Worm (Caenorhabditis elegans) whole organism, early embryonic: Measurements from ENCODE around the gene pnp-1.

Experiments
- B0310.2 ChIP-seq: sonication (generic microtip); optimal IDR thresholded peaks from 2 replicates; lab custom pipeline; 2016; ENCODE audit warnings: mild to moderate bottlenecking, missing genetic modification characterization, missing compliant biosample characterization
- F13C5.2 ChIP-seq: sonication (generic microtip); optimal IDR thresholded peaks from 2 replicates; lab custom pipeline; 2017; ENCODE audit warnings: mild to moderate bottlenecking, missing genetic modification characterization, inconsistent platforms, missing compliant biosample characterization
- aly-1 ChIP-seq: sonication (generic microtip); optimal IDR thresholded peaks from 2 replicates; lab custom pipeline; 2016; ENCODE audit warnings: missing genetic modification characterization, missing compliant biosample characterization
- ama-1 ChIP-seq: fragments of 150-350 bp; optimal IDR thresholded peaks from 2 replicates; lab custom pipeline; 2014
- ceh-13 ChIP-seq: fragments of 200-800 bp; sonication (Bioruptor generic); optimal IDR thresholded peaks from 2 replicates; lab custom pipeline; 2018; ENCODE audit warnings: mild to moderate bottlenecking, missing genetic modification characterization, missing compliant biosample characterization
- ceh-36 ChIP-seq: sonication (generic microtip); optimal IDR thresholded peaks from 2 replicates; lab custom pipeline; 2016; ENCODE audit warnings: missing genetic modification characterization, inconsistent platforms, missing compliant biosample characterization
- ets-7 ChIP-seq: sonication (generic microtip); optimal IDR thresholded peaks from 2 replicates; lab custom pipeline; 2016; ENCODE audit warnings: missing genotype, missing genetic modification characterization, missing compliant biosample characterization
- flt-1 ChIP-seq: fragments of 200-800 bp; sonication (Bioruptor generic); IDR thresholded peaks from 2 replicates; pipeline ENCODE4 v1.3.6; 2022; ENCODE audit warnings: missing genetic modification characterization, missing compliant biosample characterization
- hmbx-1 ChIP-seq: sonication (generic microtip); optimal IDR thresholded peaks from 2 replicates; lab custom pipeline; 2016; ENCODE audit warnings: mild to moderate bottlenecking, missing genetic modification characterization, missing compliant biosample characterization
- hmg-4 ChIP-seq: fragments of 200-800 bp; sonication (Bioruptor generic); optimal IDR thresholded peaks from 2 replicates; lab custom pipeline; 2018; ENCODE audit warnings: mild to moderate bottlenecking, missing genetic modification characterization, missing compliant biosample characterization
- hnd-1 ChIP-seq: sonication (generic microtip); optimal IDR thresholded peaks from 2 replicates; lab custom pipeline; 2016; ENCODE audit warnings: missing genetic modification characterization, missing compliant biosample characterization
- pes-1 ChIP-seq: fragments of 200-800 bp; sonication (Bioruptor generic); IDR thresholded peaks from 2 replicates; pipeline ENCODE4 v1.3.6; 2022; ENCODE audit warnings: missing genetic modification reagents, missing genetic modification characterization, missing compliant biosample characterization
- scrt-1 ChIP-seq: fragments of 200-800 bp; sonication (Bioruptor generic); IDR thresholded peaks from 2 replicates; pipeline ENCODE4 v1.3.6; 2022; ENCODE audit warnings: missing genetic modification characterization, missing compliant biosample characterization
- sea-1 ChIP-seq: fragments of 200-800 bp; sonication (Bioruptor generic); conservative IDR thresholded peaks from 2 replicates; pipeline ENCODE4 v1.3.6; 2022; ENCODE audit warnings: missing genetic modification characterization, missing compliant biosample characterization
- tbx-11 ChIP-seq: fragments of 200-800 bp; sonication (Bioruptor generic); IDR thresholded peaks from 2 replicates; pipeline ENCODE4 v1.3.6; 2022; ENCODE audit warnings: missing genetic modification characterization, missing compliant biosample characterization
- tbx-37 ChIP-seq: fragments of 200-800 bp; sonication (Bioruptor generic); conservative IDR thresholded peaks from 2 replicates; pipeline ENCODE4 v1.3.6; 2022; ENCODE audit warnings: missing genetic modification reagents, missing genetic modification characterization, missing compliant biosample characterization
- tra-4 ChIP-seq: sonication (generic microtip); optimal IDR thresholded peaks from 2 replicates; lab custom pipeline; 2017; ENCODE audit warnings: missing genetic modification characterization, missing compliant biosample characterization

pnp-1 gene

DNA sequence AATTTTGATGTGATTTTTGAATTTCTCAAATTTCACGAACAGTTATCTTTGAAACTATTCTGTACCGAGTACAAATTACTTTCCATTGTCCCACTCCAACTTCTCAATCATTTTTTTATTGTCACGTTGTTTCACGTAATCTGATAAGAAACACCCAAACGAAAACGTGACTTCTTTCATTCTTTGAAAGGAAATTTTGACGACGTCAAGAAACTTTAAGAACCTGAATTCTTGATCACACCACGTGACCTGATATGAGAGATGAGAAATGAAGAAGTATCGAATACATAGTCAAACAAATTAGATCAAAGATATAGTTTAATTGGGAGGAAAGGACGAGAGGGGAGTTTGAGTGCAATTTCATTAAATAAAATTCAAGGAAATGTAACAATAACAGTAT, 11.4 kb upstream of the pnp-1 start:
- TF ChIP-seq ets-7 (tag; lab: Kevin White, UChicago): no peak
- TF ChIP-seq flt-1: no peak
- TF ChIP-seq hnd-1 (tag; lab: Kevin White, UChicago): no peak
- no peak for TF ChIP-seq tbx-37 (GFP tag; lab: Robert Waterston, UW)
- TF ChIP-seq hmg-4 (GFP tag; lab: Kevin White, UChicago): no peak
- TF ChIP-seq B0310.2 (tag; lab: Kevin White, UChicago): no peak
- TF ChIP-seq scrt-1: no peak
- no peak for TF ChIP-seq F13C5.2 (tag; lab: Kevin White, UChicago)
- TF ChIP-seq pes-1: no peak

DNA sequence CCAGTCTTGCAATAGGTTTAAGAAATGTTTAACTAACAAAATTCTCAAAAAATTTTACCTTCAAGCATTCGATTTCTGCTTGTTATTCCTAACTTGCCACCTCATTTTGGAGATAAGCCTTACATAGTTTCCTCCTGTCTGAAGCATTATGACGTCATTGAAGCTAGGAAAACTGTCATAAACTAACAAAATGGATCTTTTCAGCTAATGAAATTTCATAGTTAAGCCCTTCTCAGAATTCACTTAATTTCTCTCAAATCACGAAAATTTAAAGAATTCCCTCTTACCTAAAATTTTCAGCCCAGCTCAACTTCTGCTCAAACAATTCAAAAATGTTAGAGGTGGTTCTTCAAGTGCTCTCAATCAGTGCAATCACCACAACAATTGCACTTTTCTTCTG, 9.1 kb upstream of the pnp-1 start, which contains the start of gene swt-1:
TSS of gene swt-1 (plus strand) at position 301 of the 400 bp plus-strand sequence.
- no peak for TF ChIP-seq sea-1 (GFP tag; lab: Robert Waterston, UW)
- TF ChIP-seq tra-4 (tag; lab: Kevin White, UChicago): no peak
- TF ChIP-seq scrt-1: no peak
- no peak for TF ChIP-seq ets-7 (tag; lab: Kevin White, UChicago)
- no peak for TF ChIP-seq tbx-11 (GFP tag; lab: Robert Waterston, UW)
- no peak for TF ChIP-seq ceh-13 (GFP tag; lab: Kevin White, UChicago)
- TF ChIP-seq flt-1: no peak

DNA sequence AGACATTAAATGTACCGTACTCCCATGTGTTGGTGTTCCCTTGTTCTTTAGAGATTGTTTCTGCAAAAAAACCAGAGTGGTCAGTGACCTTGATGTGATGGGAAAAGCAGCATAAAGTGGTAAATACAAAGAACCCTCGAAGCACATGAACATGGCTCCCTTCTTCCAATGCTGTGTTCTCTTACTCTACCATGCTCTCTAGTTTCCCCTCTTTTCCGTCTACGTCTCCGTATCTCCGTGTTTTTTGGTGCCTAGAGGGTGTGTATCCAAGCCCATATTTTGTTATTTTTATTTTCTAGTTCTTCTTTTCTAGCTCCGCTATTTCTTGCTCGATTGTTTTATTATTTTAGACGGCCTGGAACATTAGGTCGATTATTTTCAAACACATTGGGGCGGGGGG, 8.5 kb upstream of the pnp-1 start:
- TF ChIP-seq ceh-13 (GFP tag; lab: Kevin White, UChicago): no peak
- no peak for TF ChIP-seq ceh-36 (tag; lab: Kevin White, UChicago)
- no peak for TF ChIP-seq ets-7 (tag; lab: Kevin White, UChicago)
- TF ChIP-seq hmg-4 (GFP tag; lab: Kevin White, UChicago): no peak
- no peak for TF ChIP-seq tbx-37 (GFP tag; lab: Robert Waterston, UW)
- TF ChIP-seq hmbx-1 (tag; lab: Kevin White, UChicago): no peak
- TF ChIP-seq aly-1 (tag; lab: Kevin White, UChicago): no peak
- TF ChIP-seq B0310.2 (tag; lab: Kevin White, UChicago): no peak
- TF ChIP-seq sea-1 (GFP tag; lab: Robert Waterston, UW): no peak
- no peak for TF ChIP-seq scrt-1
- TF ChIP-seq ama-1 (lab: Kevin White, UChicago): no peak
- no peak for TF ChIP-seq tbx-11 (GFP tag; lab: Robert Waterston, UW)
- no peak for TF ChIP-seq hnd-1 (tag; lab: Kevin White, UChicago)
- TF ChIP-seq pes-1: no peak
- TF ChIP-seq F13C5.2 (tag; lab: Kevin White, UChicago): no peak
- TF ChIP-seq tra-4 (tag; lab: Kevin White, UChicago): no peak
- TF ChIP-seq flt-1: no peak

DNA sequence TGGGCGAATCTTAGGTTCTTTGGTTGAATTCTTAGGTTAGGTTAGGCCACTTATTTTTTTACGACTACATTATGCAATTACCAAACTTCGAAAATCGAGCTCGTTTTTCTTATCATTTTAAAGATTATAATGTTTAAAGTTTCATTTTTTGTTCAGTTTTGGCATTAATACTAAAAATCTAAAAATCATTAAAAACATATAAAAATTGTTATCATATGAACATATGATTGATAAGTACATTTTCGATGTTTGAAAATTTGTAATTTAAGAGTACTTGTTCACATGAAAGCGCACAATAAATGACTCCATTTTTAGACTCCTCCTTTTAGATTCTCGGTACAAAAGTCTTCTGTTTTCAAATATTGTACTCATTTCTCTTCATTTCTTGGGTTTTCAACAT, 7.0 kb upstream of the pnp-1 start:
- TF ChIP-seq ets-7 (tag; lab: Kevin White, UChicago): no peak
- no peak for TF ChIP-seq hnd-1 (tag; lab: Kevin White, UChicago)
- no peak for TF ChIP-seq tbx-37 (GFP tag; lab: Robert Waterston, UW)
- TF ChIP-seq sea-1 (GFP tag; lab: Robert Waterston, UW): no peak
- no peak for TF ChIP-seq tra-4 (tag; lab: Kevin White, UChicago)
- TF ChIP-seq hmbx-1 (tag; lab: Kevin White, UChicago): no peak
- TF ChIP-seq ceh-36 (tag; lab: Kevin White, UChicago): no peak
- no peak for TF ChIP-seq hmg-4 (GFP tag; lab: Kevin White, UChicago)
- no peak for TF ChIP-seq scrt-1
- no peak for TF ChIP-seq flt-1
- TF ChIP-seq ama-1 (lab: Kevin White, UChicago): no peak
- no peak for TF ChIP-seq ceh-13 (GFP tag; lab: Kevin White, UChicago)
- no peak for TF ChIP-seq F13C5.2 (tag; lab: Kevin White, UChicago)
- no peak for TF ChIP-seq tbx-11 (GFP tag; lab: Robert Waterston, UW)

DNA sequence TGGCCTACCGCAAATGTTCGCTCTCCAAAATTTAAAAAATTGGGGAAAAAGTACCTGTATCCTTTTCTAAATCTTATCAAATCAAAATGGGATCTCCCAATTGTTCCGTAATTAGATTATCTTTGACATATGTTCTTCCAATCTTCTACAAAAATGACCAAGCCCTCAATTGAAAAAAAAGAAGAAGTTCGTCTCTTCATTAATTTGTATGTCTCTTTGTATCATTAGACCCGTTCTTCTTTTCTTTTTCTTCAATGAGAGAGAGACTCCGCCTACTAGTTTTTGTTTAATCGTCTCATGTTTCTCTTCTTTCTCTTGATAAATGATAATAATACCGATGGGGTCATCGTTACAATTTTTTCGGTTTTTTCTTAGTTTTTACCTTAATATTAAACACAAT, 5.2 kb upstream of the pnp-1 start:
- no peak for TF ChIP-seq hmg-4 (GFP tag; lab: Kevin White, UChicago)
- TF ChIP-seq ama-1 (lab: Kevin White, UChicago): no peak
- TF ChIP-seq sea-1 (GFP tag; lab: Robert Waterston, UW): no peak
- no peak for TF ChIP-seq tbx-11 (GFP tag; lab: Robert Waterston, UW)
- no peak for TF ChIP-seq tra-4 (tag; lab: Kevin White, UChicago)
- TF ChIP-seq pes-1: no peak
- no peak for TF ChIP-seq tbx-37 (GFP tag; lab: Robert Waterston, UW)
- TF ChIP-seq ets-7 (tag; lab: Kevin White, UChicago): no peak
- no peak for TF ChIP-seq scrt-1
- no peak for TF ChIP-seq ceh-13 (GFP tag; lab: Kevin White, UChicago)
- TF ChIP-seq flt-1: no peak
- no peak for TF ChIP-seq aly-1 (tag; lab: Kevin White, UChicago)
- TF ChIP-seq B0310.2 (tag; lab: Kevin White, UChicago): no peak

DNA sequence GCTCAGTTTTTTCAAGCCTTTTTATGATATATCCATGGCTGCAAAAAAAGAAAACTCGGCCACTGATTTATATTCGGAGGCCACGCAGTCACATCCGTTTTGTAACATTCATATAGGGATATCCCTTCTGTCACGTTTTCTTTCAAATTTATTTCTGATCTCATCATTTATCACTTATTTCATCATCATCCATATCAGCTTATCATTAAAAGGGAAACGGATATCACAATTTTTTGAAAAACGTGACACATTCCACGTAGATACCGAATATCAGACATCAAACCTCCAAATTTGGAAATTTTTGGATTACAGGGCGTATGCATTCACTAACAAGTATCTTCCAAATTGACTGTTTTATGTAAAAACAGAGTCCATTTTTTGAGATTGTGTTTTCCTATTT, 4.6 kb upstream of the pnp-1 start:
- TF ChIP-seq ets-7 (tag; lab: Kevin White, UChicago) (no peak), scrt-1 (no peak), hnd-1 (tag; lab: Kevin White, UChicago) (no peak), ceh-36 (tag; lab: Kevin White, UChicago) (no peak), hmg-4 (GFP tag; lab: Kevin White, UChicago) (no peak), tra-4 (tag; lab: Kevin White, UChicago) (no peak), flt-1 (no peak), F13C5.2 (tag; lab: Kevin White, UChicago) (no peak), B0310.2 (tag; lab: Kevin White, UChicago) (no peak), pes-1 (no peak), hmbx-1 (tag; lab: Kevin White, UChicago) (no peak), sea-1 (GFP tag; lab: Robert Waterston, UW) (no peak), aly-1 (tag; lab: Kevin White, UChicago) (no peak), ama-1 (lab: Kevin White, UChicago) (no peak), ceh-13 (GFP tag; lab: Kevin White, UChicago) (no peak)

DNA sequence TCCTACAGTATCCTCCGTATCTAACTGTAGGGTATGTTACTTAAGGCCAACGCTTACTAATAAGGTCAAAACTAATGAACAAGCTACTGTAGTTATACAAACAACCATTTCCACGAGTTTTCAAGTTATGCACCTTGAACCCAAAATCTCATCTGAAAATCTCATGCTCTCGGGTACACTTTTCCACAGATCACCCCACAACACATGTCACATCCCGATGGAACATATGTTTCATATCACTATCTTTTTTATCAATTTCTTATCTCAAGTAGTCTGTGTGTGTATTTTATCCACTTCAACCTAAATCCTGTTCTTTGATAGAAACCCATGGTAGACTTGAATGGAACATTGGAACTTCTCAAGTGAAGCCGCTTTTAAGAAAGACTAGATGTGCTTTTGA, 2.2 kb upstream of the pnp-1 start:
- TF ChIP-seq pes-1: no peak
- no peak for TF ChIP-seq aly-1 (tag; lab: Kevin White, UChicago)
- no peak for TF ChIP-seq ceh-36 (tag; lab: Kevin White, UChicago)
- TF ChIP-seq F13C5.2 (tag; lab: Kevin White, UChicago): no peak
- no peak for TF ChIP-seq tbx-37 (GFP tag; lab: Robert Waterston, UW)
- no peak for TF ChIP-seq hnd-1 (tag; lab: Kevin White, UChicago)
- no peak for TF ChIP-seq B0310.2 (tag; lab: Kevin White, UChicago)
